Fruit fly (Drosophila melanogaster) whole organism, prepupa: ENCODE results near the gene Cyp4d2.
A peak's percentile ranks its signal among the peaks of the same experiment; 100 is the strongest.

Experiments
- Blimp-1 ChIP-seq: fragments of 200-800 bp; sonication (Bioruptor generic); optimal IDR thresholded peaks from 3 replicates; lab custom pipeline; 2017; ENCODE audit warnings: missing biosample characterization, missing genetic modification characterization, mild to moderate bottlenecking, moderate library complexity, missing genetic modification reagents
- CG10631 ChIP-seq: fragments of 200-800 bp; sonication (Bioruptor generic); optimal IDR thresholded peaks from 2 replicates; lab custom pipeline; 2016; ENCODE audit warnings: missing biosample characterization, missing genetic modification characterization
- CG10669 ChIP-seq: fragments of 200-800 bp; sonication (Bioruptor generic); optimal IDR thresholded peaks from 3 replicates; lab custom pipeline; 2018; ENCODE audit warnings: missing biosample characterization, mild to moderate bottlenecking, missing genetic modification characterization, moderate library complexity
- CG11762 ChIP-seq: fragments of 200-800 bp; sonication (Bioruptor generic); optimal IDR thresholded peaks from 3 replicates; lab custom pipeline; 2016; ENCODE audit warnings: missing biosample characterization, missing genetic modification characterization; ENCODE audit not compliant: insufficient read depth
- CG11902 ChIP-seq: fragments of 200-800 bp; sonication (Bioruptor generic); optimal IDR thresholded peaks from 3 replicates; lab custom pipeline; 2016; ENCODE audit warnings: missing biosample characterization, missing genetic modification characterization
- CG1621 ChIP-seq: fragments of 200-800 bp; sonication (Bioruptor generic); optimal IDR thresholded peaks from 3 replicates; lab custom pipeline; 2018; ENCODE audit warnings: missing biosample characterization, mild to moderate bottlenecking, missing genetic modification characterization
- CG16779 ChIP-seq: fragments of 200-800 bp; sonication (Bioruptor generic); optimal IDR thresholded peaks from 3 replicates; lab custom pipeline; 2017; ENCODE audit warnings: missing biosample characterization, mild to moderate bottlenecking, missing genetic modification characterization
- CG3032 ChIP-seq: fragments of 200-800 bp; optimal IDR thresholded peaks from 2 replicates; lab custom pipeline; 2019; ENCODE audit warnings: missing biosample characterization, mild to moderate bottlenecking, missing genetic modification characterization, moderate library complexity
- CG34406 ChIP-seq: fragments of 200-800 bp; sonication (Bioruptor generic); optimal IDR thresholded peaks from 3 replicates; lab custom pipeline; 2016; ENCODE audit warnings: missing biosample characterization, missing genetic modification characterization
- CG4318 ChIP-seq: fragments of 200-800 bp; sonication (Bioruptor generic); optimal IDR thresholded peaks from 3 replicates; lab custom pipeline; 2017; ENCODE audit warnings: missing biosample characterization, mild to moderate bottlenecking, missing genetic modification characterization
- CG6163 ChIP-seq: fragments of 200-800 bp; sonication (Bioruptor generic); IDR thresholded peaks from 3 replicates; pipeline ENCODE4 v1.3.6; 2022; ENCODE audit warnings: missing biosample characterization, missing genetic modification characterization
- CG6276 ChIP-seq: fragments of 200-800 bp; sonication (Bioruptor generic); optimal IDR thresholded peaks from 2 replicates; lab custom pipeline; 2017; ENCODE audit warnings: missing biosample characterization, mild to moderate bottlenecking, missing genetic modification characterization
- CG6792 ChIP-seq: fragments of 200-800 bp; sonication (Bioruptor generic); optimal IDR thresholded peaks from 3 replicates; lab custom pipeline; 2016; ENCODE audit warnings: missing biosample characterization, missing genetic modification characterization
- CG6808 ChIP-seq: fragments of 200-800 bp; sonication (Bioruptor generic); optimal IDR thresholded peaks from 3 replicates; lab custom pipeline; 2017; ENCODE audit warnings: missing biosample characterization, missing genetic modification characterization, mild to moderate bottlenecking, moderate library complexity, missing genetic modification reagents
- CG6854 ChIP-seq: fragments of 200-800 bp; sonication (Bioruptor generic); optimal IDR thresholded peaks from 2 replicates; lab custom pipeline; 2017; ENCODE audit warnings: missing biosample characterization, mild to moderate bottlenecking, missing genetic modification characterization
- CG7368 ChIP-seq: fragments of 200-800 bp; sonication (Bioruptor generic); optimal IDR thresholded peaks from 3 replicates; lab custom pipeline; 2016; ENCODE audit warnings: missing biosample characterization, missing genetic modification characterization
- CG8119 ChIP-seq: fragments of 200-800 bp; sonication (Bioruptor generic); IDR thresholded peaks from 3 replicates; pipeline ENCODE4 v1.3.6; 2022; ENCODE audit warnings: missing biosample characterization, missing genetic modification characterization
- CG8319 ChIP-seq: fragments of 200-800 bp; sonication (Bioruptor generic); optimal IDR thresholded peaks from 3 replicates; lab custom pipeline; 2016; ENCODE audit warnings: missing biosample characterization, missing genetic modification characterization
- CG8632 ChIP-seq: fragments of 200-800 bp; sonication (Bioruptor generic); optimal IDR thresholded peaks from 3 replicates; lab custom pipeline; 2016; ENCODE audit warnings: missing biosample characterization, missing genetic modification characterization
- Eip75B ChIP-seq: fragments of 200-800 bp; sonication (Bioruptor generic); optimal IDR thresholded peaks from 3 replicates; lab custom pipeline; 2016; ENCODE audit warnings: missing biosample characterization, missing genetic modification characterization
- Eip78C ChIP-seq: fragments of 200-800 bp; sonication (Bioruptor generic); peaks from one replicate; lab custom pipeline; 2016; ENCODE audit warnings: missing biosample characterization, missing genetic modification characterization
- Eip93F ChIP-seq: fragments of 200-800 bp; sonication (Bioruptor generic); optimal IDR thresholded peaks from 2 replicates; lab custom pipeline; 2016; ENCODE audit warnings: missing biosample characterization, mild to moderate bottlenecking, missing genetic modification characterization
- Ets21C ChIP-seq: fragments of 200-800 bp; sonication (Bioruptor generic); optimal IDR thresholded peaks from 3 replicates; lab custom pipeline; 2016; ENCODE audit warnings: missing biosample characterization, missing genetic modification characterization
- Ets96B ChIP-seq: fragments of 200-800 bp; optimal IDR thresholded peaks from 2 replicates; lab custom pipeline; 2019; ENCODE audit warnings: missing biosample characterization, mild to moderate bottlenecking, missing genetic modification characterization, moderate library complexity
- Gug ChIP-seq: fragments of 200-800 bp; sonication (Bioruptor generic); IDR thresholded peaks from 2 replicates; pipeline ENCODE4 v1.3.6; 2022; ENCODE audit warnings: missing biosample characterization, missing genetic modification characterization
- Hr38 ChIP-seq: sonication (Bioruptor generic); optimal IDR thresholded peaks from 2 replicates; lab custom pipeline; 2016; ENCODE audit warnings: missing biosample characterization, missing genetic modification characterization
- Hr4 ChIP-seq: fragments of 200-800 bp; sonication (Bioruptor generic); optimal IDR thresholded peaks from 3 replicates; lab custom pipeline; 2016; ENCODE audit warnings: missing biosample characterization, missing genetic modification characterization
- Met ChIP-seq: fragments of 200-800 bp; sonication (Bioruptor generic); optimal IDR thresholded peaks from 3 replicates; lab custom pipeline; 2016; ENCODE audit warnings: missing biosample characterization, missing genetic modification characterization
- Smox ChIP-seq: fragments of 200-800 bp; sonication (Bioruptor generic); optimal IDR thresholded peaks from 3 replicates; lab custom pipeline; 2016; ENCODE audit warnings: missing biosample characterization, missing genetic modification characterization
- Sox102F ChIP-seq: fragments of 200-800 bp; sonication (Bioruptor generic); optimal IDR thresholded peaks from 2 replicates; lab custom pipeline; 2016; ENCODE audit warnings: missing biosample characterization, mild to moderate bottlenecking, missing genetic modification characterization
- Sox15 ChIP-seq: fragments of 200-800 bp; sonication (Bioruptor generic); optimal IDR thresholded peaks from 3 replicates; lab custom pipeline; 2016; ENCODE audit warnings: missing biosample characterization, missing genetic modification characterization
- achi ChIP-seq: fragments of 200-800 bp; sonication (Bioruptor generic); optimal IDR thresholded peaks from 3 replicates; lab custom pipeline; 2016; ENCODE audit warnings: missing biosample characterization, missing genetic modification characterization
- acj6 ChIP-seq: fragments of 200-800 bp; sonication (Bioruptor generic); optimal IDR thresholded peaks from 3 replicates; lab custom pipeline; 2016; ENCODE audit warnings: missing biosample characterization, missing genetic modification characterization
- cyc ChIP-seq: fragments of 200-800 bp; sonication (Bioruptor generic); optimal IDR thresholded peaks from 3 replicates; lab custom pipeline; 2016; ENCODE audit warnings: missing biosample characterization, missing genetic modification characterization
- dac ChIP-seq: fragments of 200-800 bp; sonication (Bioruptor generic); optimal IDR thresholded peaks from 2 replicates; lab custom pipeline; 2017; ENCODE audit warnings: missing biosample characterization, mild to moderate bottlenecking, missing genetic modification characterization
- dsx ChIP-seq: fragments of 200-800 bp; optimal IDR thresholded peaks from 3 replicates; lab custom pipeline; 2019; ENCODE audit warnings: missing biosample characterization, mild to moderate bottlenecking, missing genetic modification characterization, moderate library complexity; ENCODE audit not compliant: poor library complexity, severe bottlenecking
- eg ChIP-seq: fragments of 200-800 bp; sonication (Bioruptor generic); IDR thresholded peaks from 3 replicates; pipeline ENCODE4 v1.3.6; 2022; ENCODE audit warnings: missing biosample characterization, missing genetic modification characterization
- esn ChIP-seq: fragments of 200-800 bp; sonication (Bioruptor generic); optimal IDR thresholded peaks from 2 replicates; lab custom pipeline; 2016; ENCODE audit warnings: missing biosample characterization, mild to moderate bottlenecking, missing genetic modification characterization, moderate library complexity
- fd59A ChIP-seq: fragments of 200-800 bp; sonication (Bioruptor generic); optimal IDR thresholded peaks from 2 replicates; lab custom pipeline; 2017; ENCODE audit warnings: missing biosample characterization, mild to moderate bottlenecking, missing genetic modification characterization, missing genetic modification reagents
- fd85E ChIP-seq: fragments of 200-800 bp; sonication (Bioruptor generic); optimal IDR thresholded peaks from 3 replicates; lab custom pipeline; 2016; ENCODE audit warnings: missing biosample characterization, missing genetic modification characterization
- lz ChIP-seq: fragments of 200-800 bp; sonication (Bioruptor generic); optimal IDR thresholded peaks from 3 replicates; lab custom pipeline; 2016; ENCODE audit warnings: missing biosample characterization, missing genetic modification characterization
- pdm3 ChIP-seq: fragments of 200-800 bp; sonication (Bioruptor generic); optimal IDR thresholded peaks from 3 replicates; lab custom pipeline; 2016; ENCODE audit warnings: missing biosample characterization, missing genetic modification characterization
- salr ChIP-seq, 2 experiments: fragments of 200-800 bp; sonication (Bioruptor generic); optimal IDR thresholded peaks; 3 replicates each; lab custom pipeline; 2016 to 2018; ENCODE audit warnings: missing biosample characterization in 2 of 2, missing genetic modification characterization in 2 of 2, mild to moderate bottlenecking in 1 of 2
- ss ChIP-seq, 2 experiments: fragments of 200-800 bp; sonication (Bioruptor generic); optimal IDR thresholded peaks; 2 replicates in 1 of 2; 3 replicates in 1 of 2; lab custom pipeline; 2017 to 2018; ENCODE audit warnings: mild to moderate bottlenecking in 2 of 2, missing biosample characterization in 2 of 2, missing genetic modification characterization in 2 of 2, moderate library complexity in 1 of 2
- svp ChIP-seq: fragments of 200-800 bp; sonication (Bioruptor generic); peaks from one replicate; lab custom pipeline; 2016; ENCODE audit warnings: missing biosample characterization, missing genetic modification characterization
- topi ChIP-seq: fragments of 200-800 bp; sonication (Bioruptor generic); optimal IDR thresholded peaks from 3 replicates; lab custom pipeline; 2016; ENCODE audit warnings: missing biosample characterization, missing genetic modification characterization
- vri ChIP-seq: fragments of 200-800 bp; sonication (Bioruptor generic); optimal IDR thresholded peaks from 3 replicates; lab custom pipeline; 2016; ENCODE audit warnings: missing biosample characterization, mild to moderate bottlenecking, missing genetic modification characterization

Cyp4d2 gene

DNA sequence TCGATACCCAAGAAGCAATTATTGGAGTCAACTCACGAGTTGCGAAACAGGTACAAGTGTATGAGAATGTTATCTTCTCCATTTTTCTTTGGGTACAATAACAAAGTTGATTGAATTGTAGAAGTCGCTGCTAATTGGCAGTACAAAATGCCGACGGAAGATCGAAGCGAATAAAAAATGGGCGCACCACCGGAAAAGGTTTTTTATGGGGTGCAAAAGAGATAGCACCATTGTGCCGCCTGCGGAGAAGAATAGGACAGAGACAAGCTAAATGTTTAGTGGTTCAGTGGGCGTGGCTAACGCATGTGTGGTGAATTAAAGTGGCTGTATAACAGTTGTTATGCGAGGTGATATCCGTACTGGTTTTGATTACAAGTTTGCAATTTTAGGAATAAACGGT lies 35.3 kb upstream of the Cyp4d2 start:
- TF ChIP-seq eg (GFP tag; lab: Robert Waterston, UW) (peak; percentile 34; the same call in 1 of the 3 replicates), CG34406 (peak; percentile 12), dsx (GFP tag; lab: Kevin White, UChicago) (peak; percentile 29), CG1621 (tag; lab: Kevin White, UChicago) (peak; percentile 37), CG6163 (GFP tag; lab: Robert Waterston, UW) (peak; percentile 54; the same call in 2 of the 3 replicates), Ets96B (tag; lab: Kevin White, UChicago) (no peak), Met (GFP tag; lab: Kevin White, UChicago) (peak; percentile 6), svp (peak; percentile 67), CG11902 (GFP tag; lab: Kevin White, UChicago) (no peak)
- TF ChIP-seq, all 60 proteins: peak for 7

DNA sequence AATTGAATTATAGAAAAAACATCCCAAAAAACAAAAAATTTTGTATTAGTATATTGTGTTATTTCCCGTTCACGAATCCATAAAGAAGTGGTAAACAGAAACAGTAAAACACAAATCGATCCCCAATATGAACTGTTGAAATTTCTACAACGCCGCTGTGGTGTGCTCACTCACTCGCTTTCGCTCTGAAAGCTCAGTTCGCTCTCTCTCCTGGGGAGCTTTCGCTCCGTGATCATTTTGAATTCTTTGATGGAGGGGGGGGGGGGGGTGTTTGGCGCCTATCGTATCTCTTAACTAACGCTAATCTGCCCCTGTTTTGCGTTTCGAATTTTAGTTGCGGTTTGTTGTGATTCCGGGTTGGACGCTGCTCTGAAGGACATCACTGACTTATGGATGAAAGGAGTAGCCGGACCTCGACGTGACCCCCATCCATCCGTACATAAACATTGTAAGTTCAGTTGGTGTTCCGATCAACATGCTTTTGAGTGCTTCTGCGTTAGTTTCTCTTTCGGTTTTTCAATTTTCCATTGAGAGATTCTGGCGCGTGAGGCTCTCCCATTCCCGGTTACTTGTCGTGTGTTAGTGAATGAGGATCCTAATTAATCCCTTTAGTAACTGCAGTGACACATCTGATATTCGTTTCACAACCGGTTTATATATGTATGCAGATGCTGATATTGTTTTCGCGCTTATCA lies 34.5 kb upstream of the Cyp4d2 start, which contains the start of gene D2hgdh:
Gene D2hgdh (plus strand): TSS at position 331 of the 695 bp plus-strand sequence.
- TF ChIP-seq CG4318 (no peak), Eip75B (GFP tag; lab: Kevin White, UChicago) (peak; percentile 33), vri (GFP tag; lab: Kevin White, UChicago) (peak; percentile 20), Eip78C (peak; percentile 63), CG1621 (tag; lab: Kevin White, UChicago) (no peak), topi (GFP tag; lab: Kevin White, UChicago) (peak; percentile 30), Blimp-1 (GFP tag; lab: Kevin White, UChicago) (no peak), CG10631 (no peak), dac (GFP tag; lab: Kevin White, UChicago) (no peak), CG3032 (tag; lab: Kevin White, UChicago) (no peak), ss (GFP tag; optimal IDR thresholded peaks at IDR 0.05; lab: Kevin White, UChicago) (no peak), Met (GFP tag; lab: Kevin White, UChicago) (no peak), fd85E (no peak), CG7368 (GFP tag; lab: Kevin White, UChicago) (no peak), Sox102F (GFP tag; lab: Kevin White, UChicago) (no peak), CG6808 (no peak), CG6276 (GFP tag; lab: Kevin White, UChicago) (no peak), CG8119 (0 out of 3 replicates have a peak, but pooled peaks have one; percentile 23), Ets21C (no peak), Smox (GFP tag; lab: Kevin White, UChicago) (no peak), CG6163 (GFP tag; lab: Robert Waterston, UW) (peak; percentile 45; the same call in 1 of the 3 replicates), salr (GFP tag; optimal IDR thresholded peaks at IDR 0.05; lab: Kevin White, UChicago) (no peak), pdm3 (peak; percentile 13), cyc (GFP tag; lab: Kevin White, UChicago) (no peak), CG10669 (GFP tag; lab: Kevin White, UChicago) (no peak), CG8632 (GFP tag; lab: Kevin White, UChicago) (no peak), acj6 (peak; percentile 37), CG11762 (no peak), eg (GFP tag; lab: Robert Waterston, UW) (peak; percentile 53; the same call in 1 of the 3 replicates), lz (GFP tag; lab: Kevin White, UChicago) (peak; percentile 21), CG6854 (GFP tag; lab: Kevin White, UChicago) (no peak), Eip93F (GFP tag; lab: Kevin White, UChicago) (no peak), CG34406 (no peak), Hr4 (GFP tag; lab: Kevin White, UChicago) (peak; percentile 26), Ets96B (tag; lab: Kevin White, UChicago) (no peak), CG16779 (no peak), CG8319 (GFP tag; lab: Kevin White, UChicago) (no peak), Gug (GFP tag; lab: Robert Waterston, UW) (no peak), esn (peak; percentile 35), fd59A (GFP tag; lab: Kevin White, UChicago) (no peak), CG11902 (GFP tag; lab: Kevin White, UChicago) (no peak), Sox15 (GFP tag; lab: Kevin White, UChicago) (no peak), Hr38 (no peak), CG6792 (GFP tag; lab: Kevin White, UChicago) (no peak), achi (GFP tag; lab: Kevin White, UChicago) (no peak)
